Worm (Caenorhabditis elegans) whole organism, mixed stage, embryonic: Measurements from ENCODE around the gene C49A9.10.

Source experiments
- M03D4.4 ChIP-seq: sonication (generic microtip); optimal IDR thresholded peaks from 2 replicates; lab custom pipeline; 2017; ENCODE audit warnings: mild to moderate bottlenecking, missing genetic modification characterization, missing compliant biosample characterization
- bed-3 ChIP-seq: fragments of 200-800 bp; sonication (Bioruptor generic); optimal IDR thresholded peaks from 3 replicates; lab custom pipeline; 2018; ENCODE audit warnings: mild to moderate bottlenecking, missing genetic modification characterization, moderate library complexity, missing compliant biosample characterization
- blmp-1 ChIP-seq: fragments of 150-350 bp; optimal IDR thresholded peaks from 2 replicates; lab custom pipeline; 2014; ENCODE audit warnings: missing biosample characterization, missing genetic modification characterization
- ceh-39 ChIP-seq: fragments of 150-350 bp; optimal IDR thresholded peaks from 2 replicates; lab custom pipeline; 2014; ENCODE audit warnings: missing biosample characterization, missing genetic modification characterization
- ceh-43 ChIP-seq: fragments of 200-800 bp; sonication (Bioruptor generic); optimal IDR thresholded peaks from 2 replicates; lab custom pipeline; 2018; ENCODE audit warnings: mild to moderate bottlenecking, missing genetic modification characterization, moderate library complexity, missing compliant biosample characterization
- ces-1 ChIP-seq: fragments of 150-350 bp; optimal IDR thresholded peaks from 2 replicates; lab custom pipeline; 2014; ENCODE audit warnings: missing biosample characterization, missing genetic modification reagents, missing genetic modification characterization
- cnd-1 ChIP-seq: fragments of 200-800 bp; sonication (Bioruptor generic); optimal IDR thresholded peaks from 2 replicates; lab custom pipeline; 2018; ENCODE audit warnings: mild to moderate bottlenecking, missing genetic modification characterization, missing compliant biosample characterization
- drap-1 ChIP-seq: fragments of 200-800 bp; sonication (Bioruptor generic); optimal IDR thresholded peaks from 3 replicates; lab custom pipeline; 2018; ENCODE audit warnings: mild to moderate bottlenecking, missing genetic modification characterization, missing compliant biosample characterization
- elt-1 ChIP-seq: sonication (generic microtip); optimal IDR thresholded peaks from 2 replicates; lab custom pipeline; 2017; ENCODE audit warnings: missing genetic modification characterization, mild to moderate bottlenecking, missing compliant biosample characterization, antibody characterized with exemption, moderate library complexity, borderline replicate concordance; ENCODE audit not compliant: insufficient read depth
- elt-3 ChIP-seq: fragments of 150-350 bp; optimal IDR thresholded peaks from 2 replicates; lab custom pipeline; 2014; ENCODE audit warnings: missing biosample characterization, missing genetic modification characterization
- flh-1 ChIP-seq: fragments of 200-800 bp; sonication (Bioruptor generic); optimal IDR thresholded peaks from 2 replicates; lab custom pipeline; 2018; ENCODE audit warnings: mild to moderate bottlenecking, missing genetic modification characterization, moderate library complexity, missing compliant biosample characterization
- ham-2 ChIP-seq: fragments of 200-800 bp; sonication (Bioruptor generic); optimal IDR thresholded peaks from 2 replicates; lab custom pipeline; 2018; ENCODE audit warnings: mild to moderate bottlenecking, missing genetic modification characterization, missing compliant biosample characterization
- hlh-1 ChIP-seq: fragments of 150-350 bp; optimal IDR thresholded peaks from 2 replicates; lab custom pipeline; 2014; ENCODE audit warnings: missing biosample characterization, missing genetic modification reagents, missing genetic modification characterization
- lin-13 ChIP-seq: fragments of 150-350 bp; optimal IDR thresholded peaks from 2 replicates; lab custom pipeline; 2014; ENCODE audit warnings: missing biosample characterization, missing genetic modification characterization
- lin-32 ChIP-seq: fragments of 200-800 bp; sonication (Bioruptor generic); optimal IDR thresholded peaks from 2 replicates; lab custom pipeline; 2018; ENCODE audit warnings: mild to moderate bottlenecking, missing genetic modification characterization, missing compliant biosample characterization
- lsy-2 ChIP-seq: fragments of 150-350 bp; optimal IDR thresholded peaks from 2 replicates; lab custom pipeline; 2014; ENCODE audit warnings: missing biosample characterization, missing genetic modification characterization
- mep-1 ChIP-seq: fragments of 150-350 bp; optimal IDR thresholded peaks from 2 replicates; lab custom pipeline; 2017; ENCODE audit warnings: missing biosample characterization, missing genetic modification reagents, missing genetic modification characterization, inconsistent platforms
- nhr-12 ChIP-seq: fragments of 150-350 bp; optimal IDR thresholded peaks from 2 replicates; lab custom pipeline; 2014; ENCODE audit warnings: missing biosample characterization, missing genetic modification characterization
- nhr-2 ChIP-seq: fragments of 150-350 bp; optimal IDR thresholded peaks from 2 replicates; lab custom pipeline; 2014; ENCODE audit warnings: missing biosample characterization, missing genetic modification characterization
- nhr-237 ChIP-seq: fragments of 150-350 bp; optimal IDR thresholded peaks from 2 replicates; lab custom pipeline; 2014; ENCODE audit warnings: missing biosample characterization, missing genetic modification characterization
- nhr-28 ChIP-seq: fragments of 150-350 bp; optimal IDR thresholded peaks from 2 replicates; lab custom pipeline; 2014; ENCODE audit warnings: missing biosample characterization, missing genetic modification characterization
- nhr-76 ChIP-seq: sonication (generic microtip); optimal IDR thresholded peaks from 2 replicates; lab custom pipeline; 2017; ENCODE audit warnings: missing biosample characterization, missing genetic modification characterization
- sem-2 ChIP-seq: fragments of 200-800 bp; sonication (Bioruptor generic); optimal IDR thresholded peaks from 2 replicates; lab custom pipeline; 2018; ENCODE audit warnings: mild to moderate bottlenecking, missing genetic modification characterization, missing compliant biosample characterization
- snpc-4 ChIP-seq: fragments of 150-350 bp; optimal IDR thresholded peaks from 2 replicates; lab custom pipeline; 2014; ENCODE audit warnings: missing biosample characterization, missing genetic modification characterization
- sptf-1 ChIP-seq: sonication (generic microtip); optimal IDR thresholded peaks from 2 replicates; lab custom pipeline; 2017; ENCODE audit warnings: mild to moderate bottlenecking, missing genetic modification characterization, moderate library complexity, missing compliant biosample characterization
- tbx-8 ChIP-seq: fragments of 200-800 bp; sonication (Bioruptor generic); optimal IDR thresholded peaks from 2 replicates; lab custom pipeline; 2018; ENCODE audit warnings: mild to moderate bottlenecking, missing genetic modification characterization, moderate library complexity, missing compliant biosample characterization
- unc-120 ChIP-seq: sonication (generic microtip); optimal IDR thresholded peaks from 2 replicates; lab custom pipeline; 2017; ENCODE audit warnings: missing genetic modification characterization, missing compliant biosample characterization; ENCODE audit not compliant: poor library complexity, severe bottlenecking
- unc-39 ChIP-seq: fragments of 150-350 bp; optimal IDR thresholded peaks from 2 replicates; lab custom pipeline; 2014; ENCODE audit warnings: missing biosample characterization, missing genetic modification characterization
- unc-62 ChIP-seq: fragments of 150-350 bp; optimal IDR thresholded peaks from 2 replicates; lab custom pipeline; 2014; ENCODE audit warnings: missing biosample characterization, missing genetic modification reagents, missing genetic modification characterization
- zip-8 ChIP-seq: fragments of 150-350 bp; optimal IDR thresholded peaks from 2 replicates; lab custom pipeline; 2014; ENCODE audit warnings: missing biosample characterization, missing genetic modification characterization
- ztf-11 ChIP-seq: fragments of 150-350 bp; optimal IDR thresholded peaks from 2 replicates; lab custom pipeline; 2014; ENCODE audit warnings: missing biosample characterization, missing genetic modification characterization

The C49A9.10 gene

DNA sequence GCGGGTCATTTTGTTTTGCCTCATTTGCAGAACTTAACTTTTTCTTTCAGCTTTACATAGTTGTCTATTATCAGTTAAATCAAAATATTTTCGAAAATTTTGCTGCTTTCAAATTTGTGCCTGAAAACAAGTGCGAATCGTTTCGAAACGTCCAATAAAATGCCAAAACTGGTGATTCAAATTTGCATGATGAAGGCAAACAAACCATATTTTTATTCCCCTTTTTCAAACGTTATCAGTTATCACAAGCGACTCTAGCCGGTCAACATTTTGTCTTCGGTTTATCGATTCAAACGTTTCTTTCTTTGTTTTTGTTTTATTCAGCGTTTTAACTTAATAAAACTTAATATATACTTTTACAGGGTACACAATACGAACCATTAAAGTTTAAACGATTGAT is 4.4 kb upstream of the C49A9.10 start, which contains the start of the genes ugt-24 and C49A9.6:
ugt-24 (minus strand) TSS at position 147 of the 400 bp plus-strand sequence.
C49A9.6 (plus strand) TSS at position 363 of the 400 bp plus-strand sequence.
- TF ChIP-seq ceh-39 (tag; lab: Kevin White, UChicago) (no peak), unc-39 (tag; lab: Kevin White, UChicago) (no peak), ham-2 (no peak), unc-62 (GFP tag; lab: Kevin White, UChicago) (no peak), lin-13 (tag; lab: Kevin White, UChicago) (no peak), mep-1 (tag; lab: Kevin White, UChicago) (no peak), nhr-76 (tag; lab: Kevin White, UChicago) (no peak), drap-1 (GFP tag; lab: Kevin White, UChicago) (no peak), blmp-1 (tag; lab: Kevin White, UChicago) (no peak), nhr-28 (tag; lab: Kevin White, UChicago) (no peak), nhr-12 (no peak), ces-1 (no peak), sem-2 (no peak), snpc-4 (tag; lab: Kevin White, UChicago) (no peak), unc-120 (tag; lab: Kevin White, UChicago) (no peak), lsy-2 (tag; lab: Kevin White, UChicago) (no peak), ztf-11 (tag; lab: Kevin White, UChicago) (no peak), bed-3 (GFP tag; lab: Kevin White, UChicago) (no peak), cnd-1 (tag; lab: Kevin White, UChicago) (no peak)

- no peak for TF ChIP-seq cnd-1 (tag; lab: Kevin White, UChicago)
- TF ChIP-seq zip-8 = peak; percentile 96
- TF ChIP-seq unc-62 (GFP tag; lab: Kevin White, UChicago) = no peak
- no peak for TF ChIP-seq unc-39 (tag; lab: Kevin White, UChicago)
Observed at ce11 chrIV:6209337-6209736, 3.2 kb upstream of the C49A9.10 start.

- TF ChIP-seq unc-120 (tag; lab: Kevin White, UChicago) = no peak
- TF ChIP-seq elt-1 (tag; lab: Kevin White, UChicago) = no peak
- TF ChIP-seq nhr-76 (tag; lab: Kevin White, UChicago) = no peak
- no peak for TF ChIP-seq elt-3 (tag; lab: Kevin White, UChicago)
- no peak for TF ChIP-seq M03D4.4 (tag; lab: Kevin White, UChicago)
- no peak for TF ChIP-seq flh-1
- TF ChIP-seq lin-32 (GFP tag; lab: Kevin White, UChicago) = no peak
- TF ChIP-seq snpc-4 (tag; lab: Kevin White, UChicago) = no peak
- no peak for TF ChIP-seq ces-1
- no peak for TF ChIP-seq bed-3 (GFP tag; lab: Kevin White, UChicago)
- no peak for TF ChIP-seq ceh-39 (tag; lab: Kevin White, UChicago)
- no peak for TF ChIP-seq nhr-2 (tag; lab: Kevin White, UChicago)
- TF ChIP-seq nhr-237 (tag; lab: Kevin White, UChicago) = no peak
- no peak for TF ChIP-seq blmp-1 (tag; lab: Kevin White, UChicago)
- no peak for TF ChIP-seq mep-1 (tag; lab: Kevin White, UChicago)
- TF ChIP-seq lin-13 (tag; lab: Kevin White, UChicago) = no peak
- TF ChIP-seq sptf-1 (tag; lab: Kevin White, UChicago) = no peak
- TF ChIP-seq ceh-43 (GFP tag; lab: Kevin White, UChicago) = no peak
- TF ChIP-seq cnd-1 (tag; lab: Kevin White, UChicago) = no peak
- TF ChIP-seq unc-39 (tag; lab: Kevin White, UChicago) = no peak
Observed at ce11 chrIV:6201769-6202168, 4.4 kb downstream of the C49A9.10 start, which contains the start of gene tkr-2. Gene tkr-2 (plus strand): TSS chrIV:6202069.

DNA sequence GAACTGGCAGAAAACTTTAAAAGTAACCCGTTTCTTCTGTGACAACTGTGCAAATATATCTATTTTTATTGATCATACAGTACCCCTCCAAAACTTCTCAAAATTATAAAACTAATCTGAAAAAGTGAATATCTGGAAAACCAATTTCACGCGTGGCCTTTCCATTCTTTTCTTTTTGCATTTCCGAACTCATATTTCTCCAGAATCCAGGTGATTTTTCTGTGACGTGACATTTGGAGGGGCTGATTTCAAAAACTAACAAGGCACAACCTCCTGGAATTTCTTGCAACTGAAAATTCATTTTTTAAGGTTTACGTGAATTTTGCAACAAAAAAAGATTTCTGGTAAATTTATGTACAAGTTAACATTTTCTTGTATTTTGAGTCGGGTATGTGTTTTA is 5.9 kb downstream of the C49A9.10 start:
- TF ChIP-seq tbx-8 (GFP tag; lab: Kevin White, UChicago) (no peak), lin-32 (GFP tag; lab: Kevin White, UChicago) (no peak), unc-120 (tag; lab: Kevin White, UChicago) (no peak), hlh-1 (no peak), sem-2 (no peak), elt-1 (tag; lab: Kevin White, UChicago) (no peak), sptf-1 (tag; lab: Kevin White, UChicago) (no peak), ham-2 (no peak), nhr-2 (tag; lab: Kevin White, UChicago) (no peak), nhr-76 (tag; lab: Kevin White, UChicago) (no peak), ceh-39 (tag; lab: Kevin White, UChicago) (no peak), M03D4.4 (tag; lab: Kevin White, UChicago) (no peak), nhr-237 (tag; lab: Kevin White, UChicago) (no peak), nhr-28 (tag; lab: Kevin White, UChicago) (no peak), unc-62 (GFP tag; lab: Kevin White, UChicago) (no peak)
